Worm (Caenorhabditis elegans): ENCODE measurements around the gene ZK697.14.
A peak's percentile ranks its signal among the peaks of the same experiment; 100 is the strongest.

- TF ChIP-seq pha-4 (tag; optimal IDR thresholded peaks at IDR 0.05): peak; percentile 37
- no peak for TF ChIP-seq unc-39 (tag; optimal IDR thresholded peaks at IDR 0.05)
- TF ChIP-seq aly-2 (tag; optimal IDR thresholded peaks at IDR 0.05): no peak
- no peak for TF ChIP-seq nhr-77 (tag; optimal IDR thresholded peaks at IDR 0.05)
Observed at ce11 chrV:1804034-1804542, 48.6 kb upstream of the ZK697.14 start.

Data from whole organism, L3 larva.